Fruit fly (Drosophila melanogaster): ENCODE measurements around the gene Stip1.

Stip1 gene

DNA sequence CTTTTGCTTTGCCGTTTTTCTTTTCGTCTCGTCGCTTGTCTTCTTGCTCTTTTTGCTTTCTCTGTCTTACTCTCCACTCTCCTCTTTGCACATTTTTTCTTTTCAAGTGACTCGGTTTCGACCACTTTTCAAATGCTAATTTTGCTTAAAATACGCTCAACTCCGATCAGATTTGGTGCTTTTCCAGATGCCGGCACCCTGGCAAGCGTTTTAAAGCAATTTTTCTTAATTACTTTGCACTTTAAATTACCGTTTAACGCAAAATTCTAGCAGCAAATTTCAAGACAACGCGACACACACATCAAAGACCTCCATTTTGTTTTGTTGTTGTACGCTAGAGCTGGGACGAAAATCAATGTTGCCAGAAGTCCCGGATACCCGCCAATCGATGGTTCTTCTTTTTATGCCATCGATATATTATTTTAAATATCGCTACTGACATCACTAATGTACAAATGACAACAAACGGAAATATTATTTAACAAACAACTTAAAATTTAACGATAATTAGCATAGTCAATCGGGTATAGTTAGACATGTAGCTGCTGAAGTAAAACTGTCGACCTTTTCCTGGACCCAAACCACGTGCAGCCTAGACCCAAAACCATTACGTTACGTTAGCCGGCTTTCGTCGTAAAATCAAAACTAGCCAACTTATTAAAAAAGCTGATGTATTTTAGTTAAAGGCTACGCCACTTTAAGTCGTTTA is 44.3 kb upstream of the Stip1 start, which contains the start of gene kis (continued):
- peak; percentile 98 for TF ChIP-seq CG13287 (GFP tag; IDR thresholded peaks at IDR 0.05; ENCODE audit: partially characterized antibody)
- TF ChIP-seq stc (GFP tag; IDR thresholded peaks at IDR 0.05), result no peak
- TF ChIP-seq CTCF (GFP tag; optimal IDR thresholded peaks at IDR 0.05), result peak; percentile 54
- TF ChIP-seq lab (GFP tag; optimal IDR thresholded peaks at IDR 0.05), result peak; percentile 66
- peak; percentile 1 for TF ChIP-seq CG10979 (tag; optimal IDR thresholded peaks at IDR 0.05)
- peak; percentile 95 for TF ChIP-seq Sin3A (optimal IDR thresholded peaks at IDR 0.05)
- no peak for TF ChIP-seq CG11085 (GFP tag; IDR thresholded peaks at IDR 0.05)
- TF ChIP-seq ttk (GFP tag; IDR thresholded peaks at IDR 0.05), result no peak
- TF ChIP-seq croc (GFP tag; conservative IDR thresholded peaks at IDR 0.05), result no peak
- no peak for TF ChIP-seq fd96Cb (tag; optimal IDR thresholded peaks at IDR 0.05)
- TF ChIP-seq toy (GFP tag; IDR thresholded peaks at IDR 0.05), result no peak
- TF ChIP-seq slp2 (GFP tag; optimal IDR thresholded peaks at IDR 0.05), result no peak
- TF ChIP-seq CG14710 (tag; optimal IDR thresholded peaks at IDR 0.05), result peak; percentile 80
- peak; percentile 23 for TF ChIP-seq bcd (GFP tag; optimal IDR thresholded peaks at IDR 0.05)
- TF ChIP-seq CG15011 (GFP tag; optimal IDR thresholded peaks at IDR 0.05), result no peak
- TF ChIP-seq Myb (GFP tag; optimal IDR thresholded peaks at IDR 0.05), result peak; percentile 58
- TF ChIP-seq MESR4 (GFP tag; optimal IDR thresholded peaks at IDR 0.05), result peak; percentile 96
- peak; percentile 12 for TF ChIP-seq twi (tag; optimal IDR thresholded peaks at IDR 0.05)
- 0 out of 2 replicates have a peak, but pooled peaks have one; percentile 6 for TF ChIP-seq dati (GFP tag; IDR thresholded peaks at IDR 0.05)
- peak; percentile 33 to 41 for TF ChIP-seq Hr51 (GFP tag; optimal IDR thresholded peaks at IDR 0.05)
- peak; percentile 64; the same call in 1 of the 2 replicates for TF ChIP-seq sob (GFP tag; IDR thresholded peaks at IDR 0.05)
- TF ChIP-seq Elba2 (GFP tag; optimal IDR thresholded peaks at IDR 0.05), result no peak
- TF ChIP-seq wdn (GFP tag; IDR thresholded peaks at IDR 0.05), result no peak
- TF ChIP-seq tin (GFP tag; optimal IDR thresholded peaks at IDR 0.05), result peak; percentile 40
- TF ChIP-seq CG30431 (GFP tag; optimal IDR thresholded peaks at IDR 0.05), result no peak
- TF ChIP-seq kay (GFP tag; optimal IDR thresholded peaks at IDR 0.05), result no peak
- TF ChIP-seq sug (tag; optimal IDR thresholded peaks at IDR 0.05), result peak; percentile 64
- peak; percentile 37 for TF ChIP-seq CG17829 (tag; optimal IDR thresholded peaks at IDR 0.05)
- no peak for TF ChIP-seq Hand (GFP tag; optimal IDR thresholded peaks at IDR 0.05)
- peak; percentile 4 for TF ChIP-seq ind (GFP tag; optimal IDR thresholded peaks at IDR 0.05)
- TF ChIP-seq dpn (GFP tag; optimal IDR thresholded peaks at IDR 0.05), result peak; percentile 27 to 63
- TF ChIP-seq run (tag; optimal IDR thresholded peaks at IDR 0.05), result no peak
- TF ChIP-seq HHEX (GFP tag; optimal IDR thresholded peaks at IDR 0.05), result no peak
- no peak for TF ChIP-seq eve (GFP tag; optimal IDR thresholded peaks at IDR 0.05)
- no peak for TF ChIP-seq CG1832 (GFP tag; optimal IDR thresholded peaks at IDR 0.05)
- TF ChIP-seq CG18764 (GFP tag; optimal IDR thresholded peaks at IDR 0.05), result no peak
- TF ChIP-seq Poxn (GFP tag; IDR thresholded peaks at IDR 0.05), result no peak
- TF ChIP-seq cad (GFP tag; optimal IDR thresholded peaks at IDR 0.05), result no peak
- no peak for TF ChIP-seq gt (GFP tag; IDR thresholded peaks at IDR 0.05)
- TF ChIP-seq chm (GFP tag; IDR thresholded peaks at IDR 0.05), result 0 out of 2 replicates have a peak, but pooled peaks have one; percentile 29
- TF ChIP-seq bab2 (GFP tag; optimal IDR thresholded peaks at IDR 0.05), result peak; percentile 30
- TF ChIP-seq Sry-β (GFP tag; optimal IDR thresholded peaks at IDR 0.05), result peak; percentile 43
- TF ChIP-seq CG17361 (GFP tag; IDR thresholded peaks at IDR 0.05), result 0 out of 3 replicates have a peak, but pooled peaks have one; percentile 41
- peak in 1 of 2 experiments; percentile 59 for TF ChIP-seq Hr78 (GFP tag; optimal IDR thresholded peaks at IDR 0.05)
- TF ChIP-seq Taf1 (GFP tag; IDR thresholded peaks at IDR 0.05), result no peak
- TF ChIP-seq CG9215 (GFP tag; IDR thresholded peaks at IDR 0.05), result peak; percentile 34; the same call in 1 of the 2 replicates
- peak; percentile 61 for TF ChIP-seq slbo (GFP tag; IDR thresholded peaks at IDR 0.05)
- TF ChIP-seq gro (GFP tag; optimal IDR thresholded peaks at IDR 0.05), result peak; percentile 76
- TF ChIP-seq Med (GFP tag), result peak; percentile 91
- TF ChIP-seq GATAe (GFP tag; conservative IDR thresholded peaks at IDR 0.05), result no peak
- TF ChIP-seq ac (GFP tag; optimal IDR thresholded peaks at IDR 0.05), result no peak
